Fruit fly (Drosophila melanogaster) whole organism, embryonic: ENCODE data around the gene CG18858.
A peak's percentile ranks its signal among the peaks of the same experiment; 100 is the strongest.

ENCODE experiments used
- B-H1 ChIP-seq: fragments of 200-800 bp; sonication (Bioruptor generic); IDR thresholded peaks from 3 replicates; pipeline ENCODE4 v1.3.6; 2022; ENCODE audit warnings: missing biosample characterization, missing genetic modification characterization
- Bgb ChIP-seq: fragments of 200-800 bp; sonication (Bioruptor generic); IDR thresholded peaks from 2 replicates; pipeline ENCODE4 v1.3.6; 2022; ENCODE audit warnings: missing biosample characterization, missing genetic modification characterization; ENCODE audit not compliant: partially characterized antibody
- C15 ChIP-seq: fragments of 200-800 bp; sonication (Bioruptor generic); IDR thresholded peaks from 3 replicates; pipeline ENCODE4 v1.3.6; 2022; ENCODE audit warnings: missing biosample characterization, missing genetic modification characterization
- CG10321 ChIP-seq: fragments of 200-800 bp; sonication (Bioruptor generic); IDR thresholded peaks from 2 replicates; pipeline ENCODE4 v1.3.6; 2022; ENCODE audit warnings: missing biosample characterization, missing genetic modification characterization
- CG10543 ChIP-seq: fragments of 200-800 bp; sonication (Bioruptor generic); optimal IDR thresholded peaks from 3 replicates; lab custom pipeline; 2017; ENCODE audit warnings: missing biosample characterization, mild to moderate bottlenecking, missing genetic modification characterization, moderate library complexity
- CG10959 ChIP-seq: fragments of 200-800 bp; sonication (Bioruptor generic); IDR thresholded peaks from 2 replicates; pipeline ENCODE4 v1.3.6; 2022; ENCODE audit warnings: missing biosample characterization, missing genetic modification characterization
- CG12236 ChIP-seq: fragments of 200-800 bp; sonication (Bioruptor generic); optimal IDR thresholded peaks from 2 replicates; lab custom pipeline; 2016; ENCODE audit warnings: missing biosample characterization, missing genetic modification characterization
- CG15601 ChIP-seq: fragments of 200-800 bp; sonication (Bioruptor generic); optimal IDR thresholded peaks from 3 replicates; lab custom pipeline; 2019; ENCODE audit warnings: missing biosample characterization, mild to moderate bottlenecking, missing genetic modification characterization, moderate library complexity
- CG16779 ChIP-seq: fragments of 200-800 bp; sonication (Bioruptor generic); IDR thresholded peaks from 2 replicates; pipeline ENCODE4 v1.3.6; 2022; ENCODE audit warnings: missing biosample characterization, missing genetic modification characterization
- CG17802 ChIP-seq: fragments of 200-800 bp; sonication (Bioruptor generic); optimal IDR thresholded peaks from 2 replicates; lab custom pipeline; 2018; ENCODE audit warnings: missing biosample characterization, mild to moderate bottlenecking, missing genetic modification characterization, moderate library complexity
- CG2889 ChIP-seq: fragments of 200-800 bp; sonication (Bioruptor generic); IDR thresholded peaks from 3 replicates; pipeline ENCODE4 v1.3.6; 2022; ENCODE audit warnings: missing biosample characterization, missing genetic modification characterization
- CG31388 ChIP-seq: fragments of 200-800 bp; sonication (Bioruptor generic); optimal IDR thresholded peaks from 2 replicates; lab custom pipeline; 2016; ENCODE audit warnings: missing biosample characterization, missing genetic modification characterization
- CG32772 ChIP-seq: fragments of 200-800 bp; sonication (Bioruptor generic); IDR thresholded peaks from 2 replicates; pipeline ENCODE4 v1.3.6; 2022; ENCODE audit warnings: missing biosample characterization, missing genetic modification characterization
- CG3995 ChIP-seq: fragments of 200-800 bp; sonication (Bioruptor generic); optimal IDR thresholded peaks from 3 replicates; lab custom pipeline; 2016; ENCODE audit warnings: missing biosample characterization, missing genetic modification characterization
- CG6254 ChIP-seq: fragments of 200-800 bp; sonication (Bioruptor generic); optimal IDR thresholded peaks from 3 replicates; lab custom pipeline; 2017; ENCODE audit warnings: mild to moderate bottlenecking, missing biosample characterization, missing genetic modification reagents, missing genetic modification characterization
- CG7271 ChIP-seq: fragments of 200-800 bp; sonication (Bioruptor generic); optimal IDR thresholded peaks from 2 replicates; lab custom pipeline; 2018; ENCODE audit warnings: missing biosample characterization, mild to moderate bottlenecking, missing genetic modification characterization, moderate library complexity
- CG9215 ChIP-seq: fragments of 200-800 bp; sonication (Bioruptor generic); IDR thresholded peaks from 2 replicates; pipeline ENCODE4 v1.3.6; 2022; ENCODE audit warnings: missing biosample characterization, missing genetic modification characterization
- CG9727 ChIP-seq: fragments of 200-800 bp; sonication (Bioruptor generic); optimal IDR thresholded peaks from 3 replicates; lab custom pipeline; 2017; ENCODE audit warnings: missing biosample characterization, mild to moderate bottlenecking, missing genetic modification characterization
- Dbx ChIP-seq: fragments of 200-800 bp; sonication (Bioruptor generic); IDR thresholded peaks from 3 replicates; pipeline ENCODE4 v1.3.6; 2022; ENCODE audit warnings: missing biosample characterization, missing genetic modification characterization
- Dp ChIP-seq: fragments of 200-800 bp; sonication (Bioruptor generic); optimal IDR thresholded peaks from 2 replicates; lab custom pipeline; 2018; ENCODE audit warnings: missing biosample characterization, mild to moderate bottlenecking, missing genetic modification characterization, moderate library complexity
- Eip74EF ChIP-seq, 2 experiments: fragments of 200-800 bp in 1 of 2; fragments of >200 bp in 1 of 2; sonication (Bioruptor generic) in 1 of 2; optimal IDR thresholded peaks; 2 replicates each; lab custom pipeline; 2017 to 2019; ENCODE audit warnings: missing biosample characterization in 2 of 2, missing genetic modification characterization in 2 of 2, mild to moderate bottlenecking in 1 of 2, moderate library complexity in 1 of 2
- H15 ChIP-seq: fragments of 200-800 bp; sonication (Bioruptor generic); IDR thresholded peaks from 3 replicates; pipeline ENCODE4 v1.3.6; 2022; ENCODE audit warnings: missing biosample characterization, missing genetic modification characterization
- HLH54F ChIP-seq: fragments of 200-800 bp; sonication (Bioruptor generic); optimal IDR thresholded peaks from 3 replicates; lab custom pipeline; 2016; ENCODE audit warnings: missing biosample characterization, missing genetic modification characterization
- Hr51 ChIP-seq, 2 experiments: fragments of 200-800 bp; sonication (Bioruptor generic); optimal IDR thresholded peaks; 2 replicates in 1 of 2; 3 replicates in 1 of 2; lab custom pipeline; 2016 to 2018; ENCODE audit warnings: missing biosample characterization in 2 of 2, missing genetic modification characterization in 2 of 2, mild to moderate bottlenecking in 1 of 2, moderate library complexity in 1 of 2
- Lim3 ChIP-seq: fragments of 200-800 bp; sonication (Bioruptor generic); IDR thresholded peaks from 2 replicates; pipeline ENCODE4 v1.3.6; 2022; ENCODE audit warnings: missing biosample characterization, missing genetic modification characterization
- ase ChIP-seq: fragments of 200-800 bp; sonication (Bioruptor generic); IDR thresholded peaks from 3 replicates; pipeline ENCODE4 v1.3.6; 2022; ENCODE audit warnings: missing biosample characterization, missing genetic modification characterization
- bbx ChIP-seq: fragments of 200-800 bp; sonication (Bioruptor generic); IDR thresholded peaks from 2 replicates; pipeline ENCODE4 v1.3.6; 2022; ENCODE audit warnings: missing biosample characterization, missing genetic modification characterization; ENCODE audit not compliant: partially characterized antibody
- cato ChIP-seq: fragments of 200-800 bp; sonication (Bioruptor generic); optimal IDR thresholded peaks from 2 replicates; lab custom pipeline; 2016; ENCODE audit warnings: missing biosample characterization, missing genetic modification characterization, borderline replicate concordance
- ci ChIP-seq: fragments of 200-800 bp; sonication (Bioruptor generic); IDR thresholded peaks from 3 replicates; pipeline ENCODE4 v1.3.6; 2022; ENCODE audit warnings: missing biosample characterization, missing genetic modification characterization
- dan ChIP-seq: fragments of 200-800 bp; sonication (Bioruptor generic); IDR thresholded peaks from 2 replicates; pipeline ENCODE4 v1.3.6; 2022; ENCODE audit warnings: missing biosample characterization, missing genetic modification characterization
- dimm ChIP-seq: fragments of 200-800 bp; sonication (Bioruptor generic); IDR thresholded peaks from 2 replicates; pipeline ENCODE4 v1.3.6; 2022; ENCODE audit warnings: missing biosample characterization, missing genetic modification characterization
- fd3F ChIP-seq: fragments of 200-800 bp; sonication (Bioruptor generic); optimal IDR thresholded peaks from 2 replicates; lab custom pipeline; 2018; ENCODE audit warnings: missing biosample characterization, mild to moderate bottlenecking, missing genetic modification characterization, moderate library complexity
- fu2 ChIP-seq: fragments of 200-800 bp; sonication (Bioruptor generic); optimal IDR thresholded peaks from 2 replicates; lab custom pipeline; 2016; ENCODE audit warnings: missing biosample characterization, missing genetic modification characterization
- grau ChIP-seq: fragments of 200-800 bp; optimal IDR thresholded peaks from 3 replicates; lab custom pipeline; 2019; ENCODE audit warnings: missing biosample characterization, mild to moderate bottlenecking, missing genetic modification characterization, moderate library complexity
- inv ChIP-seq: fragments of 200-800 bp; sonication (Bioruptor generic); IDR thresholded peaks from 2 replicates; pipeline ENCODE4 v1.3.6; 2022; ENCODE audit warnings: missing biosample characterization, missing genetic modification characterization; ENCODE audit not compliant: partially characterized antibody
- jing ChIP-seq: fragments of 200-800 bp; sonication (Bioruptor generic); optimal IDR thresholded peaks from 2 replicates; lab custom pipeline; 2018; ENCODE audit warnings: missing biosample characterization, mild to moderate bottlenecking, missing genetic modification characterization
- lov ChIP-seq, 2 experiments: fragments of 200-800 bp in 1 of 2; fragments of >200 bp in 1 of 2; sonication (Bioruptor generic) in 1 of 2; IDR thresholded peaks in 1 of 2; optimal IDR thresholded peaks in 1 of 2; 2 replicates in 1 of 2; 3 replicates in 1 of 2; pipeline versions ENCODE4 v1.3.6 to Lab custom; 2017 to 2022; ENCODE audit warnings: missing biosample characterization in 1 of 2, missing genetic modification characterization in 1 of 2
- mirr ChIP-seq: fragments of 200-800 bp; sonication (Bioruptor generic); optimal IDR thresholded peaks from 3 replicates; lab custom pipeline; 2018; ENCODE audit warnings: missing biosample characterization, mild to moderate bottlenecking, missing genetic modification characterization
- pzg ChIP-seq: fragments of 200-800 bp; sonication (Bioruptor generic); optimal IDR thresholded peaks from 3 replicates; lab custom pipeline; 2018; ENCODE audit warnings: missing biosample characterization, mild to moderate bottlenecking, missing genetic modification characterization, moderate library complexity
- ro ChIP-seq: fragments of 200-800 bp; sonication (Bioruptor generic); IDR thresholded peaks from 2 replicates; pipeline ENCODE4 v1.3.6; 2022; ENCODE audit warnings: missing biosample characterization, missing genetic modification characterization
- sc ChIP-seq, 3 experiments: fragments of >200 bp in 2 of 3; fragments of 200-800 bp in 1 of 3; sonication (Bioruptor generic) in 1 of 3; optimal IDR thresholded peaks; 2 replicates in 2 of 3; 3 replicates in 1 of 3; lab custom pipeline; 2017; ENCODE audit warnings: mild to moderate bottlenecking in 1 of 3, missing biosample characterization in 1 of 3, missing genetic modification characterization in 1 of 3, missing genetic modification reagents in 1 of 3
- schlank ChIP-seq: fragments of 200-800 bp; sonication (Bioruptor generic); optimal IDR thresholded peaks from 2 replicates; lab custom pipeline; 2018; ENCODE audit warnings: missing biosample characterization, mild to moderate bottlenecking, missing genetic modification characterization
- sim ChIP-seq: fragments of 200-800 bp; sonication (Bioruptor generic); IDR thresholded peaks from 2 replicates; pipeline ENCODE4 v1.3.6; 2022; ENCODE audit warnings: missing biosample characterization, missing genetic modification characterization
- tna ChIP-seq: fragments of 200-800 bp; sonication (Bioruptor generic); IDR thresholded peaks from 2 replicates; pipeline ENCODE4 v1.3.6; 2022; ENCODE audit warnings: missing biosample characterization, missing genetic modification characterization; ENCODE audit not compliant: partially characterized antibody
- tup ChIP-seq: fragments of 200-800 bp; sonication (Bioruptor generic); optimal IDR thresholded peaks from 2 replicates; lab custom pipeline; 2016; ENCODE audit warnings: missing biosample characterization, mild to moderate bottlenecking, missing genetic modification characterization, moderate library complexity
- unc-4 ChIP-seq: fragments of 200-800 bp; sonication (Bioruptor generic); IDR thresholded peaks from 2 replicates; pipeline ENCODE4 v1.3.6; 2022; ENCODE audit warnings: missing biosample characterization, missing genetic modification characterization; ENCODE audit not compliant: partially characterized antibody
- zen ChIP-seq: fragments of 200-800 bp; sonication (Bioruptor generic); optimal IDR thresholded peaks from 3 replicates; lab custom pipeline; 2018; ENCODE audit warnings: missing biosample characterization, mild to moderate bottlenecking, missing genetic modification characterization, moderate library complexity

The CG18858 gene

dm6 chr2L:20416754-20417563 is 41.9 kb downstream of the CG18858 start, which contains the start of the genes CG10949 and Arpc2 (continued):
- TF ChIP-seq CG31388 (no peak), cato (GFP tag; lab: Kevin White, UChicago) (no peak), sim (GFP tag; lab: Robert Waterston, UW) (no peak), zen (tag; lab: Kevin White, UChicago) (peak; percentile 32), C15 (GFP tag; lab: Robert Waterston, UW) (no peak), CG9215 (GFP tag; lab: Robert Waterston, UW) (peak; percentile 72), tup (GFP tag; lab: Kevin White, UChicago) (no peak), tna (no peak), bbx (GFP tag; lab: Robert Waterston, UW) (peak; percentile 57; the same call in 1 of the 2 replicates), ro (GFP tag; lab: Robert Waterston, UW) (no peak), Hr51 (GFP tag; optimal IDR thresholded peaks at IDR 0.05; lab: Kevin White, UChicago) (peak in 1 of 2 experiments; percentile 68), H15 (GFP tag; lab: Robert Waterston, UW) (no peak), sc (optimal IDR thresholded peaks at IDR 0.05; lab: Kevin White, UChicago) (no peak), sc (GFP tag; optimal IDR thresholded peaks at IDR 0.05; lab: Kevin White, UChicago) (no peak), jing (GFP tag; lab: Kevin White, UChicago) (no peak), CG7271 (tag; lab: Kevin White, UChicago) (no peak), B-H1 (GFP tag; lab: Robert Waterston, UW) (peak; percentile 41; the same call in 1 of the 3 replicates), CG6254 (GFP tag; lab: Kevin White, UChicago) (peak; percentile 12), CG10959 (GFP tag; lab: Robert Waterston, UW) (no peak), CG32772 (GFP tag; lab: Robert Waterston, UW) (peak; percentile 33; the same call in 1 of the 2 replicates), Dp (peak; percentile 69), HLH54F (no peak), inv (GFP tag; lab: Robert Waterston, UW) (peak; percentile 60; the same call in 1 of the 2 replicates), Lim3 (GFP tag; lab: Robert Waterston, UW) (no peak), CG3995 (GFP tag; lab: Kevin White, UChicago) (peak; percentile 62), ci (no peak), schlank (tag; lab: Kevin White, UChicago) (no peak), CG9727 (peak; percentile 17), lov (optimal IDR thresholded peaks at IDR 0.05; lab: Kevin White, UChicago) (no peak), lov (GFP tag; IDR thresholded peaks at IDR 0.05; lab: Robert Waterston, UW) (no peak), CG17802 (tag; lab: Kevin White, UChicago) (no peak), dimm (GFP tag; lab: Robert Waterston, UW) (no peak), pzg (GFP tag; lab: Kevin White, UChicago) (peak; percentile 50), CG15601 (tag; lab: Kevin White, UChicago) (peak; percentile 67), fd3F (peak; percentile 59), fu2 (GFP tag; lab: Kevin White, UChicago) (no peak), CG2889 (GFP tag; lab: Robert Waterston, UW) (0 out of 3 replicates have a peak, but pooled peaks have one; percentile 17), Bgb (GFP tag; lab: Robert Waterston, UW) (peak; percentile 38; the same call in 1 of the 2 replicates), CG12236 (GFP tag; lab: Kevin White, UChicago) (no peak), CG10321 (GFP tag; lab: Robert Waterston, UW) (0 out of 2 replicates have a peak, but pooled peaks have one; percentile 30), dan (GFP tag; lab: Robert Waterston, UW) (no peak), unc-4 (peak; percentile 66), CG16779 (GFP tag; lab: Robert Waterston, UW) (no peak), ase (no peak), grau (tag; lab: Kevin White, UChicago) (peak; percentile 72), Dbx (GFP tag; lab: Robert Waterston, UW) (peak; percentile 58; the same call in 2 of the 3 replicates), mirr (GFP tag; lab: Kevin White, UChicago) (no peak), Eip74EF (GFP tag; optimal IDR thresholded peaks at IDR 0.05; lab: Kevin White, UChicago) (no peak), CG10543 (GFP tag; lab: Kevin White, UChicago) (peak; percentile 39)
